Worm (Caenorhabditis elegans): ENCODE data around the gene T22E5.1.

Gene T22E5.1

ce11 chrX:6412575-6412974 lies at the start of gene T22E5.1:
TSS of gene T22E5.1 (plus strand) at chrX:6412875.
- TF ChIP-seq dmd-9 (GFP tag; IDR thresholded peaks at IDR 0.05) (no peak), snpc-4 (tag; optimal IDR thresholded peaks at IDR 0.05) (no peak), egl-43 (GFP tag; IDR thresholded peaks at IDR 0.05) (no peak), ceh-20 (GFP tag; IDR thresholded peaks at IDR 0.05) (no peak), ceh-28 (tag; optimal IDR thresholded peaks at IDR 0.05) (no peak), lin-39 (tag; optimal IDR thresholded peaks at IDR 0.05) (no peak), nhr-42 (GFP tag; IDR thresholded peaks at IDR 0.05) (no peak), tag-97 (GFP tag; IDR thresholded peaks at IDR 0.05) (no peak), rbr-2 (tag; optimal IDR thresholded peaks at IDR 0.05) (no peak), gei-8 (GFP tag; optimal IDR thresholded peaks at IDR 0.05) (no peak), unc-39 (tag; optimal IDR thresholded peaks at IDR 0.05) (no peak), ztf-7 (tag; optimal IDR thresholded peaks at IDR 0.05) (no peak), zag-1 (tag; optimal IDR thresholded peaks at IDR 0.05) (no peak)

DNA sequence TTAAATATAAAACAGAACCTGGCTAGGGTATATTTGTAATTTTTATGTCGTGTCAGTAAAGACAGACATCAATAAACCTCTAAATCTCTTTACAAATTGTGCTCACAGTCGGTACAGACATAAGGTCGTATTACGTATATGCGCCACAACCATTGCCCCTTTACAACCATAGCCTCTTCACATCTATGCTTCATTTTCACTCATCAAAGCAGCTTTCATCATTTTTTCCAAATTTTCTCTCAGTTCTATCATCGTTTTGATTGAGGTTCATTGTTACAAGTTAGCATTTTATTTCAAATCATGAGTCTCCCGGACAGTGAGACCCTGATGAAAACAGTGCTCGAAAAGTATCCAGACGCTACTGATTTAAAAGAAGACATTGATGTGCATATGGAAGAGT lies 48.5 kb upstream of the T22E5.1 start, which contains the start of gene C03B1.4:
TSS of gene C03B1.4 (plus strand) at position 301 of the 400 bp plus-strand sequence.
- TF ChIP-seq fos-1 (tag; optimal IDR thresholded peaks at IDR 0.05) (no peak), ZK337.2 (GFP tag; IDR thresholded peaks at IDR 0.05) (no peak), spr-3 (GFP tag; optimal IDR thresholded peaks at IDR 0.05) (no peak), F44E2.7 (GFP tag; IDR thresholded peaks at IDR 0.05) (no peak), nhr-10 (tag; optimal IDR thresholded peaks at IDR 0.05) (no peak), zip-2 (tag; optimal IDR thresholded peaks at IDR 0.05) (no peak), dmd-6 (GFP tag; IDR thresholded peaks at IDR 0.05) (no peak), ceh-62 (tag; optimal IDR thresholded peaks at IDR 0.05) (no peak), nhr-77 (tag; optimal IDR thresholded peaks at IDR 0.05) (no peak), dmd-8 (GFP tag; IDR thresholded peaks at IDR 0.05) (no peak), nhr-6 (tag; optimal IDR thresholded peaks at IDR 0.05) (no peak)

DNA sequence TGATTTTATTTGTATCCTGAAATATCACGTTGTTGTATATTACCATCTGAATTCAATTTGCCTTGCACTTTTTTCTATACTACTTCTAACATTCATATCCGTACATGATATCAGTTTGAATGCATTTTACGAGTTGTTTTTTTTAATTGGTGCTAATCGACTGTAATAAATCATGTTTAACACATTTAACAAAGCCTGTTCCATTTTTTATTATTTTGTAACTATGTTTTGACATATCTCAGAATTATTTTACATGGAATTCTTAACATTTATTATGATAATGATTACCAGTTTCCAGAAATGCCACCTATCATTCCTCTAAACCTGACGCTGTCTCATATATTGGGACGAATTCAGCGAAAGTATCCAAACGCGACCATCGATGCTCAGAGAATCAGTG lies 47.0 kb upstream of the T22E5.1 start, which contains the start of gene C03B1.3:
TSS of gene C03B1.3 (plus strand) at position 301 of the 400 bp plus-strand sequence.
- TF ChIP-seq ceh-20 (GFP tag; IDR thresholded peaks at IDR 0.05) (no peak), nhr-10 (tag; optimal IDR thresholded peaks at IDR 0.05) (no peak), F10B5.3 (tag; optimal IDR thresholded peaks at IDR 0.05) (no peak), tra-1 (GFP tag; IDR thresholded peaks at IDR 0.05) (no peak), mes-2 (tag; optimal IDR thresholded peaks at IDR 0.05; ENCODE audit: poor library complexity, severe bottlenecking) (no peak), egl-43 (GFP tag; IDR thresholded peaks at IDR 0.05) (no peak), D1046.2 (GFP tag; IDR thresholded peaks at IDR 0.05) (no peak)

DNA sequence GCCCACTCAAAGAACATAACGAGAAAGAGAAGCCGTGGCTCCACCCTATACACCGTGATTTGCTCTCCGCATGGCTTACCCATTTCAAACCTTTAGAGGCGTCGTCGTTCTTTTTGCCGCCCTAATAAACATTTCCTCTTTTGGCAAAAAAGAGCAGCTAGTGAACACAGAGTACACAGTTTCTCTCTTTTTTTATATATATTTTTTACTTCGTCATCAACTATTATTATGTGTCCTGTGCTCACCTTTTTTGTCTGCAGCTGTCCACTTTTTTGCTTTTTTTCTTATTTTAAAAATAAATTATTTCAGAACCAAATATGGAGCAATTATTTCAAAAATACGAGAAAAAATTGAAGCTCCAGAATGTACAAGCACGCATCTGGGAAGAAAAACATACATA lies 43.0 kb upstream of the T22E5.1 start, which contains the start of gene C03B1.2:
TSS of gene C03B1.2 (plus strand) at position 301 of the 400 bp plus-strand sequence.
- TF ChIP-seq dmd-9 (GFP tag; IDR thresholded peaks at IDR 0.05) (no peak), F37D6.2 (tag; optimal IDR thresholded peaks at IDR 0.05) (no peak), ceh-28 (tag; optimal IDR thresholded peaks at IDR 0.05) (no peak), aha-1 (tag) (no peak), madf-9 (GFP tag; conservative IDR thresholded peaks at IDR 0.05) (no peak), nhr-102 (tag; optimal IDR thresholded peaks at IDR 0.05) (no peak), dve-1 (tag; optimal IDR thresholded peaks at IDR 0.05; ENCODE audit: insufficient read depth) (no peak), T26A8.4 (GFP tag; IDR thresholded peaks at IDR 0.05) (no peak), F26F4.8 (GFP tag; conservative IDR thresholded peaks at IDR 0.05) (no peak), lin-1 (GFP tag; IDR thresholded peaks at IDR 0.05) (no peak), sdz-12 (GFP tag; optimal IDR thresholded peaks at IDR 0.05) (no peak), D1046.2 (GFP tag; IDR thresholded peaks at IDR 0.05) (no peak), daf-12 (tag; optimal IDR thresholded peaks at IDR 0.05) (no peak), madf-5 (GFP tag; IDR thresholded peaks at IDR 0.05) (no peak), nhr-6 (tag; optimal IDR thresholded peaks at IDR 0.05) (no peak), hif-1 (tag; optimal IDR thresholded peaks at IDR 0.05) (no peak)
